Worm (Caenorhabditis elegans) whole organism, L1 larva: ENCODE results near the gene lat-1.

ENCODE experiments used
- ama-1 ChIP-seq: fragments of 150-350 bp; optimal IDR thresholded peaks from 2 replicates; lab custom pipeline; 2014
- elt-2 ChIP-seq: sonication (generic microtip); optimal IDR thresholded peaks from 2 replicates; lab custom pipeline; 2016; ENCODE audit warnings: missing genetic modification characterization, mild to moderate bottlenecking, inconsistent platforms, missing compliant biosample characterization, missing genetic modification reagents
- mdl-1 ChIP-seq, 2 experiments: fragments of 150-350 bp; optimal IDR thresholded peaks; 2 replicates each; lab custom pipeline; 2014 to 2017; ENCODE audit warnings: missing biosample characterization in 2 of 2, missing genetic modification characterization in 2 of 2, inconsistent platforms in 1 of 2
- nhr-85 ChIP-seq: sonication (generic microtip); peaks from one replicate; lab custom pipeline; 2016; ENCODE audit warnings: missing genetic modification characterization, inconsistent platforms, missing compliant biosample characterization
- snu-23 ChIP-seq: sonication (generic microtip); optimal IDR thresholded peaks from 2 replicates; lab custom pipeline; 2016; ENCODE audit warnings: missing genetic modification characterization, missing compliant biosample characterization
- ztf-11 ChIP-seq, 2 experiments: sonication (generic microtip); optimal IDR thresholded peaks; 2 replicates each; lab custom pipeline; 2016 to 2017; ENCODE audit warnings: missing genetic modification characterization in 2 of 2, missing biosample characterization in 1 of 2, missing compliant biosample characterization in 1 of 2

- TF ChIP-seq ztf-11 (tag; optimal IDR thresholded peaks at IDR 0.05; lab: Kevin White, UChicago) (no peak), snu-23 (GFP tag; lab: Kevin White, UChicago) (no peak), nhr-85 (no peak), elt-2 (no peak), mdl-1 (tag; optimal IDR thresholded peaks at IDR 0.05; lab: Kevin White, UChicago) (no peak), ama-1 (lab: Kevin White, UChicago) (no peak)
Observed at ce11 chrII:8903871-8904270, 7.2 kb downstream of the lat-1 start.
